Worm (Caenorhabditis elegans): ENCODE measurements around the gene lin-8.

lin-8 gene

ce11 chrII:3062222-3062621, 5.6 kb downstream of the lin-8 start (continued):
- TF ChIP-seq nhr-48 (tag; optimal IDR thresholded peaks at IDR 0.05) (peak; percentile 14), R02D3.7 (tag; optimal IDR thresholded peaks at IDR 0.05) (no peak), dmd-6 (GFP tag; IDR thresholded peaks at IDR 0.05) (peak; percentile 36), ceh-44 (GFP tag; IDR thresholded peaks at IDR 0.05) (peak; percentile 74; the same call in 1 of the 2 replicates), vab-7 (GFP tag; IDR thresholded peaks at IDR 0.05) (peak; percentile 75), arid-1 (GFP tag; conservative IDR thresholded peaks at IDR 0.05) (peak; percentile 65), lir-3 (tag; optimal IDR thresholded peaks at IDR 0.05) (peak; percentile 19), ceh-20 (GFP tag; IDR thresholded peaks at IDR 0.05) (peak; percentile 51; the same call in 1 of the 2 replicates), lsy-2 (tag; optimal IDR thresholded peaks at IDR 0.05) (peak in 1 of 2 experiments; percentile 56), nhr-42 (GFP tag; IDR thresholded peaks at IDR 0.05) (peak; percentile 72; the same call in 1 of the 2 replicates), zfp-3 (GFP tag; conservative IDR thresholded peaks at IDR 0.05) (peak; percentile 69; the same call in 1 of the 2 replicates), dmd-8 (GFP tag; IDR thresholded peaks at IDR 0.05) (peak; percentile 85), F10B5.3 (tag; optimal IDR thresholded peaks at IDR 0.05) (no peak), dve-1 (tag; optimal IDR thresholded peaks at IDR 0.05; ENCODE audit: insufficient read depth) (peak; percentile 65), aha-1 (tag) (peak; percentile 5), mes-2 (tag; optimal IDR thresholded peaks at IDR 0.05; ENCODE audit: poor library complexity, severe bottlenecking) (peak; percentile 69), Y75B8A.6 (GFP tag; IDR thresholded peaks at IDR 0.05) (0 out of 2 replicates have a peak, but pooled peaks have one; percentile 44), zip-2 (tag; optimal IDR thresholded peaks at IDR 0.05) (peak; percentile 72), nhr-28 (tag; optimal IDR thresholded peaks at IDR 0.05) (peak; percentile 21), hlh-30 (tag; optimal IDR thresholded peaks at IDR 0.05; ENCODE audit: insufficient read depth) (peak; percentile 69), saeg-2 (GFP tag; IDR thresholded peaks at IDR 0.05) (0 out of 2 replicates have a peak, but pooled peaks have one; percentile 39), lim-7 (GFP tag; IDR thresholded peaks at IDR 0.05) (no peak; the same call in 1 of the 2 replicates), aly-2 (tag; optimal IDR thresholded peaks at IDR 0.05) (no peak), hlh-11 (tag; optimal IDR thresholded peaks at IDR 0.05) (peak; percentile 36), pqm-1 (tag; optimal IDR thresholded peaks at IDR 0.05) (no peak), lin-38 (GFP tag; IDR thresholded peaks at IDR 0.05) (peak; percentile 78), lin-13 (GFP tag; optimal IDR thresholded peaks at IDR 0.05) (peak; percentile 50), mdt-29 (GFP tag; IDR thresholded peaks at IDR 0.05) (peak; percentile 65; the same call in 1 of the 2 replicates), T26A8.4 (GFP tag; IDR thresholded peaks at IDR 0.05) (peak; percentile 59), nhr-102 (tag; optimal IDR thresholded peaks at IDR 0.05) (peak; percentile 64), madf-9 (GFP tag; conservative IDR thresholded peaks at IDR 0.05) (peak; percentile 79), nhr-237 (tag; optimal IDR thresholded peaks at IDR 0.05) (no peak), ctbp-1 (GFP tag; IDR thresholded peaks at IDR 0.05) (peak; percentile 43; the same call in 1 of the 2 replicates), fos-1 (tag; optimal IDR thresholded peaks at IDR 0.05) (no peak), D1046.2 (GFP tag; IDR thresholded peaks at IDR 0.05) (peak; percentile 73; the same call in 1 of the 2 replicates), rbr-2 (tag; optimal IDR thresholded peaks at IDR 0.05) (no peak), pha-4 (GFP tag; IDR thresholded peaks at IDR 0.05) (peak; percentile 75; the same call in 1 of the 2 replicates), pha-4 (tag; optimal IDR thresholded peaks at IDR 0.05) (no peak), php-3 (GFP tag; IDR thresholded peaks at IDR 0.05) (peak; percentile 47; the same call in 1 of the 2 replicates), daf-12 (tag; optimal IDR thresholded peaks at IDR 0.05) (no peak), mep-1 (tag; optimal IDR thresholded peaks at IDR 0.05) (peak; percentile 59), nhr-6 (tag; optimal IDR thresholded peaks at IDR 0.05) (no peak), daf-16 (GFP tag; optimal IDR thresholded peaks at IDR 0.05) (peak; percentile 31 to 64), daf-16 (tag; optimal IDR thresholded peaks at IDR 0.05) (peak; percentile 60), sdz-12 (GFP tag; optimal IDR thresholded peaks at IDR 0.05) (no peak), duxl-1 (tag; optimal IDR thresholded peaks at IDR 0.05; ENCODE audit: poor library complexity) (peak; percentile 72), ZK337.2 (GFP tag; IDR thresholded peaks at IDR 0.05) (no peak)
